Worm (Caenorhabditis elegans): Measurements from ENCODE around the gene Y39A3CL.4.

DNA sequence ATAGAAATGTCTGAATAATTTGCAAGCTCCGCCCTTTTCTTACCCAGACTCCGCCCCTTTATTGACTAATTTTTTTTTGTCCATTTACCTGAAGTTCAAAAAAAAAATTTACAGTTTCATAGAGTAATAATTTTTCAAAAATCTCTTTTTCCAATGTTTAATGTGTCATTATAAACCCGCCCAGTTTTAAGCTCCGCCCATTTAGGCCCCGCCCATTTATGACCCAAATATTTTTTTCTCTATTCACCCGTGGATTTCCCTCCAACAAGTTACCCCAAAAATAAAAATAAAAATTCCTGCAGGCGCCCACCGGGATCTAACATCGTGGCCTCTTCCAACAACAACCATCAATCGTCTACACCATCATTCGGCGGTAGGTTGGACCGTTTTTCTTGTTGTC, 10.2 kb upstream of the Y39A3CL.4 start, which contains the start of gene rimb-1:
- TF ChIP-seq klf-2 (GFP tag; conservative IDR thresholded peaks at IDR 0.05) (no peak), flt-1 (GFP tag; IDR thresholded peaks at IDR 0.05) (no peak), ztf-23 (GFP tag; IDR thresholded peaks at IDR 0.05) (no peak), ref-1 (GFP tag; conservative IDR thresholded peaks at IDR 0.05) (no peak), ztf-29 (GFP tag; IDR thresholded peaks at IDR 0.05) (no peak), med-1 (GFP tag; optimal IDR thresholded peaks at IDR 0.05; ENCODE audit: insufficient read depth) (no peak)

Measured in whole organism, midembryonic.